Worm (Caenorhabditis elegans) whole organism, L3 larva: Measurements from ENCODE around the gene mrps-16.

Experiments
- aly-2 ChIP-seq: fragments of 150-350 bp; optimal IDR thresholded peaks from 2 replicates; lab custom pipeline; 2014; ENCODE audit warnings: missing biosample characterization, missing genetic modification characterization
- ceh-16 ChIP-seq: sonication (generic microtip); optimal IDR thresholded peaks from 2 replicates; lab custom pipeline; 2017; ENCODE audit warnings: missing biosample characterization, missing genetic modification characterization
- ceh-28 ChIP-seq: fragments of 150-350 bp; optimal IDR thresholded peaks from 2 replicates; lab custom pipeline; 2014; ENCODE audit warnings: missing biosample characterization, missing genetic modification reagents, missing genetic modification characterization
- ceh-82 ChIP-seq: fragments of 150-350 bp; optimal IDR thresholded peaks from 2 replicates; lab custom pipeline; 2014; ENCODE audit warnings: missing biosample characterization, missing genetic modification characterization
- ceh-9 ChIP-seq: sonication (generic microtip); optimal IDR thresholded peaks from 2 replicates; lab custom pipeline; 2018; ENCODE audit warnings: missing biosample characterization, missing genetic modification characterization
- daf-12 ChIP-seq: fragments of 150-350 bp; optimal IDR thresholded peaks from 2 replicates; lab custom pipeline; 2014; ENCODE audit warnings: missing biosample characterization, missing genetic modification reagents, missing genetic modification characterization
- egl-27 ChIP-seq: sonication (generic microtip); optimal IDR thresholded peaks from 4 replicates; lab custom pipeline; 2017; ENCODE audit warnings: missing biosample characterization, missing genetic modification reagents, missing genetic modification characterization
- egl-5 ChIP-seq: fragments of 150-350 bp; optimal IDR thresholded peaks from 2 replicates; lab custom pipeline; 2017; ENCODE audit warnings: missing biosample characterization, missing genetic modification reagents, missing genetic modification characterization, inconsistent platforms
- elt-1 ChIP-seq: fragments of 150-350 bp; optimal IDR thresholded peaks from 2 replicates; lab custom pipeline; 2014; ENCODE audit warnings: missing biosample characterization, missing genetic modification characterization
- eor-1 ChIP-seq, 2 experiments: fragments of 150-350 bp; optimal IDR thresholded peaks; 2 replicates each; lab custom pipeline; 2014 to 2018; ENCODE audit warnings: missing biosample characterization in 2 of 2, missing genetic modification characterization in 2 of 2
- fkh-10 ChIP-seq: sonication (generic microtip); optimal IDR thresholded peaks from 2 replicates; lab custom pipeline; 2017; ENCODE audit warnings: missing biosample characterization, missing genetic modification reagents, missing genetic modification characterization
- fkh-2 ChIP-seq: fragments of 150-350 bp; optimal IDR thresholded peaks from 2 replicates; lab custom pipeline; 2014; ENCODE audit warnings: missing biosample characterization, missing genetic modification reagents, missing genetic modification characterization
- fos-1 ChIP-seq: fragments of 150-350 bp; optimal IDR thresholded peaks from 2 replicates; lab custom pipeline; 2014; ENCODE audit warnings: missing biosample characterization, missing genetic modification characterization
- hmg-11 ChIP-seq: sonication (generic microtip); optimal IDR thresholded peaks from 2 replicates; lab custom pipeline; 2016; ENCODE audit warnings: missing genetic modification characterization, missing compliant biosample characterization
- jun-1 ChIP-seq: fragments of 150-350 bp; optimal IDR thresholded peaks from 2 replicates; lab custom pipeline; 2014; ENCODE audit warnings: missing biosample characterization, missing genetic modification reagents, missing genetic modification characterization
- lin-15B ChIP-seq: fragments of 150-350 bp; optimal IDR thresholded peaks from 2 replicates; lab custom pipeline; 2014; ENCODE audit warnings: missing biosample characterization, missing genetic modification characterization
- lin-39 ChIP-seq: fragments of 150-350 bp; optimal IDR thresholded peaks from 2 replicates; lab custom pipeline; 2018; ENCODE audit warnings: missing biosample characterization, missing genetic modification reagents, missing genetic modification characterization
- lsy-12 ChIP-seq: sonication (generic microtip); optimal IDR thresholded peaks from 2 replicates; lab custom pipeline; 2016; ENCODE audit warnings: mild to moderate bottlenecking, missing genetic modification characterization, missing compliant biosample characterization
- mdl-1 ChIP-seq: fragments of 150-350 bp; optimal IDR thresholded peaks from 2 replicates; lab custom pipeline; 2014; ENCODE audit warnings: missing biosample characterization, missing genetic modification characterization
- mml-1 ChIP-seq: fragments of 150-350 bp; sonication (generic microtip); optimal IDR thresholded peaks from 3 replicates; lab custom pipeline; 2014; ENCODE audit warnings: missing biosample characterization, missing genetic modification characterization
- nhr-11 ChIP-seq: fragments of 150-350 bp; optimal IDR thresholded peaks from 2 replicates; lab custom pipeline; 2014; ENCODE audit warnings: missing biosample characterization, missing genetic modification characterization
- nhr-23 ChIP-seq: fragments of 150-350 bp; optimal IDR thresholded peaks from 2 replicates; lab custom pipeline; 2014; ENCODE audit warnings: missing biosample characterization, missing genetic modification reagents, missing genetic modification characterization
- nhr-237 ChIP-seq: fragments of 150-350 bp; optimal IDR thresholded peaks from 2 replicates; lab custom pipeline; 2014; ENCODE audit warnings: missing biosample characterization, missing genetic modification characterization
- nhr-25 ChIP-seq: sonication (generic microtip); optimal IDR thresholded peaks from 2 replicates; lab custom pipeline; 2017; ENCODE audit warnings: missing biosample characterization, missing genetic modification characterization
- nhr-67 ChIP-seq: fragments of 150-350 bp; optimal IDR thresholded peaks from 2 replicates; lab custom pipeline; 2014; ENCODE audit warnings: missing biosample characterization, missing genetic modification characterization
- nhr-76 ChIP-seq: fragments of 150-350 bp; sonication (generic microtip); optimal IDR thresholded peaks from 5 replicates; lab custom pipeline; 2014; ENCODE audit warnings: missing biosample characterization, missing genetic modification characterization
- nhr-77 ChIP-seq: fragments of 150-350 bp; optimal IDR thresholded peaks from 2 replicates; lab custom pipeline; 2014; ENCODE audit warnings: missing biosample characterization, missing genetic modification characterization
- pha-4 ChIP-seq: fragments of 150-350 bp; optimal IDR thresholded peaks from 2 replicates; lab custom pipeline; 2014; ENCODE audit warnings: missing biosample characterization, missing genetic modification reagents, missing genetic modification characterization
- pqm-1 ChIP-seq: fragments of 150-350 bp; optimal IDR thresholded peaks from 2 replicates; lab custom pipeline; 2017; ENCODE audit warnings: missing biosample characterization, missing genetic modification characterization, inconsistent platforms
- skn-1 ChIP-seq: fragments of 150-350 bp; optimal IDR thresholded peaks from 2 replicates; lab custom pipeline; 2014; ENCODE audit warnings: missing biosample characterization, missing genetic modification characterization
- snpc-4 ChIP-seq: fragments of 150-350 bp; optimal IDR thresholded peaks from 2 replicates; lab custom pipeline; 2014; ENCODE audit warnings: missing biosample characterization, missing genetic modification characterization
- tbx-2 ChIP-seq: sonication (generic microtip); optimal IDR thresholded peaks from 2 replicates; lab custom pipeline; 2016; ENCODE audit warnings: mild to moderate bottlenecking, missing genetic modification characterization, missing compliant biosample characterization
- unc-39 ChIP-seq: sonication (generic microtip); optimal IDR thresholded peaks from 4 replicates; lab custom pipeline; 2017; ENCODE audit warnings: missing biosample characterization, missing genetic modification characterization
- ztf-11 ChIP-seq: fragments of 150-350 bp; optimal IDR thresholded peaks from 2 replicates; lab custom pipeline; 2014; ENCODE audit warnings: missing biosample characterization, missing genetic modification characterization
- ztf-4 ChIP-seq: fragments of 150-350 bp; optimal IDR thresholded peaks from 2 replicates; lab custom pipeline; 2014; ENCODE audit warnings: missing biosample characterization, missing genetic modification characterization

mrps-16 gene

ce11 chrII:5447381-5447780 lies 26.8 kb upstream of the mrps-16 start, which contains the start of gene cex-1:
Gene cex-1, plus strand, starts transcription at chrII:5447681.
- TF ChIP-seq lin-15B (no peak), nhr-77 (tag; lab: Kevin White, UChicago) (no peak), ceh-16 (no peak), eor-1 (tag; optimal IDR thresholded peaks at IDR 0.05; lab: Kevin White, UChicago) (no peak), lin-39 (tag; lab: Kevin White, UChicago) (no peak), ztf-4 (tag; lab: Kevin White, UChicago) (no peak), lsy-12 (tag; lab: Kevin White, UChicago) (no peak), ztf-11 (tag; lab: Kevin White, UChicago) (no peak), mdl-1 (tag; lab: Kevin White, UChicago) (no peak), pqm-1 (tag; lab: Kevin White, UChicago) (no peak), egl-5 (tag; lab: Kevin White, UChicago) (no peak), fos-1 (tag; lab: Kevin White, UChicago) (no peak), hmg-11 (tag; lab: Kevin White, UChicago) (no peak), elt-1 (tag; lab: Kevin White, UChicago) (no peak), nhr-76 (tag; lab: Kevin White, UChicago) (no peak), nhr-25 (tag; lab: Kevin White, UChicago) (no peak), fkh-10 (no peak), daf-12 (tag; lab: Kevin White, UChicago) (no peak)

- TF ChIP-seq egl-5 (tag; lab: Kevin White, UChicago): peak; percentile 84
- no peak for TF ChIP-seq eor-1 (tag; optimal IDR thresholded peaks at IDR 0.05; lab: Kevin White, UChicago)
Observed at ce11 chrII:5449219-5449618, 25.0 kb upstream of the mrps-16 start.

ce11 chrII:5449620-5450019 lies 24.6 kb upstream of the mrps-16 start:
- no peak for TF ChIP-seq mml-1 (tag; lab: Kevin White, UChicago)
- TF ChIP-seq lin-39 (tag; lab: Kevin White, UChicago): no peak
- TF ChIP-seq egl-27 (tag; lab: Kevin White, UChicago): no peak
- no peak for TF ChIP-seq jun-1 (tag; lab: Kevin White, UChicago)
- no peak for TF ChIP-seq elt-1 (tag; lab: Kevin White, UChicago)
- peak; percentile 18 for TF ChIP-seq nhr-25 (tag; lab: Kevin White, UChicago)
- TF ChIP-seq pha-4: no peak

- TF ChIP-seq tbx-2 (tag; lab: Kevin White, UChicago) (no peak), nhr-237 (no peak), ztf-4 (tag; lab: Kevin White, UChicago) (no peak), nhr-67 (tag; lab: Kevin White, UChicago) (no peak), nhr-11 (tag; lab: Kevin White, UChicago) (no peak), ceh-16 (no peak), nhr-77 (tag; lab: Kevin White, UChicago) (no peak), fkh-2 (tag; lab: Kevin White, UChicago) (no peak), lin-15B (no peak), ceh-82 (no peak), aly-2 (tag; lab: Kevin White, UChicago) (no peak), jun-1 (tag; lab: Kevin White, UChicago) (no peak), ztf-11 (tag; lab: Kevin White, UChicago) (no peak), unc-39 (tag; lab: Kevin White, UChicago) (no peak), ceh-28 (tag; lab: Kevin White, UChicago) (no peak), snpc-4 (tag; lab: Kevin White, UChicago) (no peak), ceh-9 (tag; lab: Kevin White, UChicago) (no peak), skn-1 (tag; lab: Kevin White, UChicago) (no peak)
Observed at ce11 chrII:5451278-5451677, 22.9 kb upstream of the mrps-16 start.

ce11 chrII:5453547-5453946 lies 20.6 kb upstream of the mrps-16 start, which contains the start of gene dhs-5:
Gene dhs-5, plus strand, starts transcription at chrII:5453847.
- peak; percentile 1 for TF ChIP-seq nhr-23 (tag; lab: Kevin White, UChicago)
- no peak for TF ChIP-seq pha-4
